Fruit fly (Drosophila melanogaster) whole organism, embryonic: ENCODE data around the gene GstD7.

Experiments used
- CG11085 ChIP-seq: fragments of 200-800 bp; sonication (Bioruptor generic); IDR thresholded peaks from 2 replicates; pipeline ENCODE4 v1.3.6; 2022; ENCODE audit warnings: missing biosample characterization, missing genetic modification characterization
- CG11093 ChIP-seq: fragments of 200-800 bp; sonication (Bioruptor generic); IDR thresholded peaks from 3 replicates; pipeline ENCODE4 v1.3.6; 2022; ENCODE audit warnings: missing biosample characterization, missing genetic modification characterization
- CG11247 ChIP-seq: fragments of 200-800 bp; sonication (Bioruptor generic); IDR thresholded peaks from 2 replicates; pipeline ENCODE4 v1.3.6; 2022; ENCODE audit warnings: missing biosample characterization, missing genetic modification characterization
- CG11398 ChIP-seq: fragments of 200-800 bp; sonication (Bioruptor generic); optimal IDR thresholded peaks from 2 replicates; lab custom pipeline; 2016; ENCODE audit warnings: missing biosample characterization, missing genetic modification characterization
- CG12769 ChIP-seq: fragments of 200-800 bp; sonication (Bioruptor generic); optimal IDR thresholded peaks from 2 replicates; lab custom pipeline; 2019; ENCODE audit warnings: missing biosample characterization, mild to moderate bottlenecking, missing genetic modification characterization, moderate library complexity
- CG12942 ChIP-seq: fragments of 200-800 bp; sonication (Bioruptor generic); optimal IDR thresholded peaks from 3 replicates; lab custom pipeline; 2016; ENCODE audit warnings: missing biosample characterization, missing genetic modification characterization
- CG13894 ChIP-seq: fragments of 200-800 bp; sonication (Bioruptor generic); optimal IDR thresholded peaks from 3 replicates; lab custom pipeline; 2018; ENCODE audit warnings: missing biosample characterization, mild to moderate bottlenecking, missing genetic modification characterization, moderate library complexity
- CG1529 ChIP-seq: fragments of 200-800 bp; sonication (Bioruptor generic); optimal IDR thresholded peaks from 3 replicates; lab custom pipeline; 2018; ENCODE audit warnings: missing biosample characterization, missing genetic modification characterization
- CG18262 ChIP-seq: fragments of 200-800 bp; optimal IDR thresholded peaks from 3 replicates; lab custom pipeline; 2019; ENCODE audit warnings: missing biosample characterization, mild to moderate bottlenecking, missing genetic modification characterization, moderate library complexity
- CG2116 ChIP-seq: fragments of 200-800 bp; sonication (Bioruptor generic); optimal IDR thresholded peaks from 3 replicates; lab custom pipeline; 2018; ENCODE audit warnings: missing biosample characterization, mild to moderate bottlenecking, missing genetic modification characterization
- CG2202 ChIP-seq: fragments of 200-800 bp; sonication (Bioruptor generic); optimal IDR thresholded peaks from 2 replicates; lab custom pipeline; 2018; ENCODE audit warnings: missing biosample characterization, mild to moderate bottlenecking, missing genetic modification characterization
- CG2875 ChIP-seq: fragments of 200-800 bp; sonication (Bioruptor generic); optimal IDR thresholded peaks from 2 replicates; lab custom pipeline; 2017; ENCODE audit warnings: missing biosample characterization, mild to moderate bottlenecking, missing genetic modification characterization, missing genetic modification reagents
- CG3995 ChIP-seq: fragments of 200-800 bp; sonication (Bioruptor generic); optimal IDR thresholded peaks from 3 replicates; lab custom pipeline; 2016; ENCODE audit warnings: missing biosample characterization, missing genetic modification characterization
- CG4707 ChIP-seq: fragments of 200-800 bp; sonication (Bioruptor generic); optimal IDR thresholded peaks from 2 replicates; lab custom pipeline; 2018; ENCODE audit warnings: missing biosample characterization, mild to moderate bottlenecking, missing genetic modification characterization, moderate library complexity
- CG4730 ChIP-seq: fragments of 200-800 bp; sonication (Bioruptor generic); IDR thresholded peaks from 2 replicates; pipeline ENCODE4 v1.3.6; 2022; ENCODE audit warnings: missing biosample characterization, missing genetic modification characterization
- CG6854 ChIP-seq: fragments of 200-800 bp; sonication (Bioruptor generic); optimal IDR thresholded peaks from 3 replicates; lab custom pipeline; 2017; ENCODE audit warnings: missing biosample characterization, mild to moderate bottlenecking, missing genetic modification characterization
- CG7745 ChIP-seq: fragments of 200-800 bp; sonication (Bioruptor generic); optimal IDR thresholded peaks from 2 replicates; lab custom pipeline; 2018; ENCODE audit warnings: missing biosample characterization, mild to moderate bottlenecking, missing genetic modification characterization, moderate library complexity
- CG8281 ChIP-seq: fragments of 200-800 bp; sonication (Bioruptor generic); optimal IDR thresholded peaks from 2 replicates; lab custom pipeline; 2018; ENCODE audit warnings: missing biosample characterization, mild to moderate bottlenecking, missing genetic modification characterization, moderate library complexity
- CTCF ChIP-seq: fragments of 200-800 bp; sonication (Bioruptor generic); optimal IDR thresholded peaks from 2 replicates; lab custom pipeline; 2017; ENCODE audit warnings: missing biosample characterization, mild to moderate bottlenecking, missing genetic modification characterization, moderate library complexity
- Drgx ChIP-seq: fragments of 200-800 bp; sonication (Bioruptor generic); IDR thresholded peaks from 2 replicates; pipeline ENCODE4 v1.3.6; 2022; ENCODE audit warnings: missing biosample characterization, missing genetic modification characterization
- Ets97D ChIP-seq: fragments of 200-800 bp; sonication (Bioruptor generic); optimal IDR thresholded peaks from 3 replicates; lab custom pipeline; 2016; ENCODE audit warnings: missing biosample characterization, missing genetic modification characterization
- HHEX ChIP-seq: fragments of 200-800 bp; sonication (Bioruptor generic); optimal IDR thresholded peaks from 3 replicates; lab custom pipeline; 2017; ENCODE audit warnings: missing biosample characterization, mild to moderate bottlenecking, missing genetic modification characterization, missing genetic modification reagents
- HLH3B ChIP-seq: fragments of 200-800 bp; sonication (Bioruptor generic); IDR thresholded peaks from 2 replicates; pipeline ENCODE4 v1.3.6; 2022; ENCODE audit warnings: missing biosample characterization, missing genetic modification characterization
- HmgZ ChIP-seq: fragments of 200-800 bp; sonication (Bioruptor generic); optimal IDR thresholded peaks from 2 replicates; lab custom pipeline; 2018; ENCODE audit warnings: missing biosample characterization, mild to moderate bottlenecking, missing genetic modification characterization
- Hsf ChIP-seq: fragments of 200-800 bp; sonication (Bioruptor generic); optimal IDR thresholded peaks from 3 replicates; lab custom pipeline; 2016; ENCODE audit warnings: missing biosample characterization, missing genetic modification characterization
- Lim3 ChIP-seq: fragments of 200-800 bp; sonication (Bioruptor generic); IDR thresholded peaks from 2 replicates; pipeline ENCODE4 v1.3.6; 2022; ENCODE audit warnings: missing biosample characterization, missing genetic modification characterization
- NK7.1 ChIP-seq: fragments of 200-800 bp; sonication (Bioruptor generic); optimal IDR thresholded peaks from 3 replicates; lab custom pipeline; 2016; ENCODE audit warnings: missing biosample characterization, missing genetic modification characterization
- cas ChIP-seq: fragments of 200-800 bp; sonication (Bioruptor generic); IDR thresholded peaks from 2 replicates; pipeline ENCODE4 v1.3.6; 2022; ENCODE audit warnings: missing biosample characterization, missing genetic modification characterization
- dm ChIP-seq: fragments of 200-800 bp; sonication (Bioruptor generic); optimal IDR thresholded peaks from 3 replicates; lab custom pipeline; 2016; ENCODE audit warnings: missing biosample characterization, missing genetic modification characterization
- dpn ChIP-seq, 2 experiments: fragments of 200-800 bp; sonication (Bioruptor generic); optimal IDR thresholded peaks; 3 replicates each; lab custom pipeline; 2016; ENCODE audit warnings: missing biosample characterization in 2 of 2, missing genetic modification characterization in 2 of 2
- dysf ChIP-seq: fragments of 200-800 bp; sonication (Bioruptor generic); IDR thresholded peaks from 3 replicates; pipeline ENCODE4 v1.3.6; 2022; ENCODE audit warnings: missing biosample characterization, missing genetic modification characterization
- en ChIP-seq: fragments of 200-800 bp; sonication (Bioruptor generic); optimal IDR thresholded peaks from 2 replicates; lab custom pipeline; 2016; ENCODE audit warnings: missing biosample characterization, missing genetic modification characterization
- fd64A ChIP-seq: fragments of 200-800 bp; sonication (Bioruptor generic); optimal IDR thresholded peaks from 3 replicates; lab custom pipeline; 2018; ENCODE audit warnings: missing biosample characterization, mild to moderate bottlenecking, missing genetic modification characterization
- ftz-f1 ChIP-seq: fragments of 200-800 bp; sonication (Bioruptor generic); optimal IDR thresholded peaks from 2 replicates; lab custom pipeline; 2016; ENCODE audit warnings: missing biosample characterization, missing genetic modification characterization
- fu2 ChIP-seq: fragments of 200-800 bp; sonication (Bioruptor generic); optimal IDR thresholded peaks from 2 replicates; lab custom pipeline; 2016; ENCODE audit warnings: missing biosample characterization, missing genetic modification characterization
- gce ChIP-seq: fragments of 200-800 bp; sonication (Bioruptor generic); IDR thresholded peaks from 3 replicates; pipeline ENCODE4 v1.3.6; 2022; ENCODE audit warnings: missing biosample characterization, missing genetic modification characterization
- gem ChIP-seq: fragments of 200-800 bp; sonication (Bioruptor generic); optimal IDR thresholded peaks from 2 replicates; lab custom pipeline; 2019; ENCODE audit warnings: missing biosample characterization, mild to moderate bottlenecking, missing genetic modification characterization, moderate library complexity
- gfzf ChIP-seq: fragments of 200-800 bp; sonication (Bioruptor generic); optimal IDR thresholded peaks from 2 replicates; lab custom pipeline; 2016; ENCODE audit warnings: missing biosample characterization, mild to moderate bottlenecking, missing genetic modification characterization, moderate library complexity
- h ChIP-seq: fragments of >200 bp; optimal IDR thresholded peaks from 2 replicates; lab custom pipeline; 2017
- ham ChIP-seq: fragments of 200-800 bp; sonication (Bioruptor generic); IDR thresholded peaks from 2 replicates; pipeline ENCODE4 v1.3.6; 2022; ENCODE audit warnings: missing biosample characterization, missing genetic modification characterization
- hth ChIP-seq: fragments of >200 bp; optimal IDR thresholded peaks from 2 replicates; lab custom pipeline; 2017; ENCODE audit warnings: inconsistent platforms
- phol ChIP-seq: fragments of 200-800 bp; sonication (Bioruptor generic); optimal IDR thresholded peaks from 3 replicates; lab custom pipeline; 2018; ENCODE audit warnings: missing biosample characterization, mild to moderate bottlenecking, missing genetic modification characterization, moderate library complexity
- prd ChIP-seq, 3 experiments: fragments of >200 bp in 2 of 3; fragments of 200-800 bp in 1 of 3; sonication (Bioruptor generic) in 1 of 3; optimal IDR thresholded peaks in 2 of 3; IDR thresholded peaks in 1 of 3; 2 replicates in 2 of 3; 3 replicates in 1 of 3; pipeline versions ENCODE4 v1.3.6 to Lab custom; 2017 to 2022; ENCODE audit warnings: missing biosample characterization in 1 of 3, missing genetic modification characterization in 1 of 3
- pzg ChIP-seq: fragments of 200-800 bp; sonication (Bioruptor generic); optimal IDR thresholded peaks from 3 replicates; lab custom pipeline; 2018; ENCODE audit warnings: missing biosample characterization, mild to moderate bottlenecking, missing genetic modification characterization, moderate library complexity
- scrt ChIP-seq: fragments of 200-800 bp; sonication (Bioruptor generic); optimal IDR thresholded peaks from 2 replicates; lab custom pipeline; 2018; ENCODE audit warnings: missing biosample characterization, mild to moderate bottlenecking, missing genetic modification characterization, moderate library complexity
- slp2 ChIP-seq: fragments of 200-800 bp; sonication (Bioruptor generic); optimal IDR thresholded peaks from 2 replicates; lab custom pipeline; 2016; ENCODE audit warnings: missing biosample characterization, missing genetic modification characterization
- sna ChIP-seq: fragments of 200-800 bp; sonication (Bioruptor generic); IDR thresholded peaks from 2 replicates; pipeline ENCODE4 v1.3.6; 2022; ENCODE audit warnings: missing biosample characterization, missing genetic modification characterization; ENCODE audit not compliant: partially characterized antibody
- so ChIP-seq: fragments of 200-800 bp; sonication (Bioruptor generic); IDR thresholded peaks from 3 replicates; pipeline ENCODE4 v1.3.6; 2022; ENCODE audit warnings: missing biosample characterization, missing genetic modification characterization
- trem ChIP-seq: fragments of 200-800 bp; optimal IDR thresholded peaks from 3 replicates; lab custom pipeline; 2019; ENCODE audit warnings: missing biosample characterization, mild to moderate bottlenecking, missing genetic modification characterization, moderate library complexity
- ttk ChIP-seq: fragments of 200-800 bp; sonication (Bioruptor generic); IDR thresholded peaks from 2 replicates; pipeline ENCODE4 v2.1.2; 2022; ENCODE audit warnings: missing biosample characterization, missing genetic modification characterization
- usp ChIP-seq: fragments of >200 bp; optimal IDR thresholded peaks from 2 replicates; lab custom pipeline; 2017; ENCODE audit warnings: missing biosample characterization, missing genetic modification characterization
- zf30C ChIP-seq: fragments of 200-800 bp; sonication (Bioruptor generic); optimal IDR thresholded peaks from 3 replicates; lab custom pipeline; 2018; ENCODE audit warnings: missing biosample characterization, mild to moderate bottlenecking, missing genetic modification characterization

GstD7 gene

dm6 chr3R:12401672-12402296, 23.5 kb downstream of the GstD7 start, which contains the start of gene DNAlig3:
DNAlig3 (minus strand) TSS chr3R:12401839.
- TF ChIP-seq scrt (GFP tag; lab: Kevin White, UChicago) (peak; percentile 53), Lim3 (GFP tag; lab: Robert Waterston, UW) (no peak), usp (GFP tag; lab: Kevin White, UChicago) (no peak), CG11398 (GFP tag; lab: Kevin White, UChicago) (no peak), slp2 (GFP tag; lab: Kevin White, UChicago) (no peak), trem (peak; percentile 23), ftz-f1 (GFP tag; lab: Kevin White, UChicago) (no peak), CTCF (GFP tag; lab: Kevin White, UChicago) (peak; percentile 45), h (no peak), phol (tag; lab: Kevin White, UChicago) (no peak), CG11247 (GFP tag; lab: Robert Waterston, UW) (no peak), fd64A (GFP tag; lab: Kevin White, UChicago) (no peak), CG18262 (tag; lab: Kevin White, UChicago) (no peak), gem (tag; lab: Kevin White, UChicago) (no peak), CG8281 (tag; lab: Kevin White, UChicago) (no peak), fu2 (GFP tag; lab: Kevin White, UChicago) (no peak), ham (no peak), cas (GFP tag; lab: Robert Waterston, UW) (no peak), CG13894 (tag; lab: Kevin White, UChicago) (no peak), CG12942 (GFP tag; lab: Kevin White, UChicago) (no peak), CG4707 (no peak), dysf (no peak), CG7745 (tag; lab: Kevin White, UChicago) (no peak), gce (no peak), hth (lab: Kevin White, UChicago) (no peak), CG12769 (peak; percentile 83), NK7.1 (GFP tag; lab: Kevin White, UChicago) (no peak), Drgx (GFP tag; lab: Robert Waterston, UW) (peak; percentile 49; the same call in 1 of the 2 replicates), en (no peak), Hsf (GFP tag; lab: Kevin White, UChicago) (no peak), HmgZ (tag; lab: Kevin White, UChicago) (no peak), CG4730 (no peak), sna (GFP tag; lab: Robert Waterston, UW) (peak; percentile 62), pzg (GFP tag; lab: Kevin White, UChicago) (peak; percentile 68), HHEX (GFP tag; lab: Kevin White, UChicago) (no peak), CG3995 (GFP tag; lab: Kevin White, UChicago) (no peak), gfzf (GFP tag; lab: Kevin White, UChicago) (peak; percentile 27), prd (optimal IDR thresholded peaks at IDR 0.05; lab: Kevin White, UChicago) (no peak), prd (GFP tag; IDR thresholded peaks at IDR 0.05; lab: Robert Waterston, UW) (no peak), Ets97D (GFP tag; lab: Kevin White, UChicago) (no peak), CG2116 (peak; percentile 32), ttk (GFP tag; lab: Robert Waterston, UW) (no peak), CG2875 (no peak), so (no peak), CG1529 (GFP tag; lab: Kevin White, UChicago) (no peak), dm (peak; percentile 37), CG11085 (GFP tag; lab: Robert Waterston, UW) (no peak), CG11093 (no peak), zf30C (no peak), dpn (GFP tag; optimal IDR thresholded peaks at IDR 0.05; lab: Kevin White, UChicago) (no peak), HLH3B (GFP tag; lab: Robert Waterston, UW) (no peak), CG6854 (no peak), CG2202 (tag; lab: Kevin White, UChicago) (no peak)
